Fruit fly (Drosophila melanogaster) whole organism, adult: ENCODE results near the gene NTPase.

Experiments
- CG11617 ChIP-seq: fragments of 200-800 bp; sonication (Bioruptor generic); optimal IDR thresholded peaks from 2 replicates; lab custom pipeline; 2017; ENCODE audit warnings: mild to moderate bottlenecking, missing biosample characterization, missing genetic modification reagents, missing genetic modification characterization
- CG12768 ChIP-seq: fragments of 200-800 bp; sonication (Bioruptor generic); optimal IDR thresholded peaks from 2 replicates; lab custom pipeline; 2017; ENCODE audit warnings: missing biosample characterization, missing genetic modification characterization, mild to moderate bottlenecking, moderate library complexity, missing genetic modification reagents
- CG14711 ChIP-seq: fragments of 200-800 bp; sonication (Bioruptor generic); optimal IDR thresholded peaks from 2 replicates; lab custom pipeline; 2018; ENCODE audit warnings: missing biosample characterization, mild to moderate bottlenecking, missing genetic modification characterization, moderate library complexity
- CG1620 ChIP-seq: fragments of 200-800 bp; sonication (Bioruptor generic); optimal IDR thresholded peaks from 2 replicates; lab custom pipeline; 2016; ENCODE audit warnings: missing biosample characterization, missing genetic modification characterization
- CG33017 ChIP-seq: fragments of 200-800 bp; sonication (Bioruptor generic); optimal IDR thresholded peaks from 2 replicates; lab custom pipeline; 2018; ENCODE audit warnings: missing biosample characterization, mild to moderate bottlenecking, missing genetic modification characterization, moderate library complexity
- CG5204 ChIP-seq: fragments of 200-800 bp; sonication (Bioruptor generic); optimal IDR thresholded peaks from 2 replicates; lab custom pipeline; 2016; ENCODE audit warnings: missing biosample characterization, missing genetic modification characterization
- CG7045 ChIP-seq: fragments of 200-800 bp; sonication (Bioruptor generic); optimal IDR thresholded peaks from 2 replicates; lab custom pipeline; 2017; ENCODE audit warnings: missing biosample characterization, mild to moderate bottlenecking, missing genetic modification characterization
- CG7101 ChIP-seq: fragments of 200-800 bp; sonication (Bioruptor generic); optimal IDR thresholded peaks from 2 replicates; lab custom pipeline; 2018; ENCODE audit warnings: missing biosample characterization, mild to moderate bottlenecking, missing genetic modification characterization, moderate library complexity
- Clk ChIP-seq: fragments of 200-800 bp; sonication (Bioruptor generic); optimal IDR thresholded peaks from 2 replicates; lab custom pipeline; 2017; ENCODE audit warnings: missing biosample characterization, missing genetic modification characterization
- Crg-1 ChIP-seq: fragments of 200-800 bp; sonication (Bioruptor generic); optimal IDR thresholded peaks from 2 replicates; lab custom pipeline; 2016; ENCODE audit warnings: missing biosample characterization, missing genetic modification characterization
- Hr96 ChIP-seq: fragments of 200-800 bp; sonication (Bioruptor generic); optimal IDR thresholded peaks from 2 replicates; lab custom pipeline; 2016; ENCODE audit warnings: missing biosample characterization, missing genetic modification characterization
- Mnt ChIP-seq: fragments of 200-800 bp; sonication (Bioruptor generic); optimal IDR thresholded peaks from 2 replicates; lab custom pipeline; 2016; ENCODE audit warnings: missing biosample characterization, mild to moderate bottlenecking, missing genetic modification characterization
- bab1 ChIP-seq: fragments of 200-800 bp; sonication (Bioruptor generic); optimal IDR thresholded peaks from 3 replicates; lab custom pipeline; 2019; ENCODE audit warnings: missing biosample characterization, mild to moderate bottlenecking, missing genetic modification characterization, moderate library complexity
- cic ChIP-seq: fragments of 200-800 bp; sonication (Bioruptor generic); optimal IDR thresholded peaks from 2 replicates; lab custom pipeline; 2017; ENCODE audit warnings: missing biosample characterization, mild to moderate bottlenecking, missing genetic modification characterization, moderate library complexity
- cnc ChIP-seq, 2 experiments: fragments of >200 bp; optimal IDR thresholded peaks; 2 replicates each; lab custom pipeline; 2017
- kay ChIP-seq: fragments of 200-800 bp; sonication (Bioruptor generic); peaks from one replicate; lab custom pipeline; 2016; ENCODE audit warnings: missing biosample characterization, missing genetic modification characterization, borderline replicate concordance
- ovo ChIP-seq: fragments of 200-800 bp; sonication (Bioruptor generic); optimal IDR thresholded peaks from 2 replicates; lab custom pipeline; 2016; ENCODE audit warnings: missing biosample characterization, missing genetic modification characterization
- pad ChIP-seq: fragments of 200-800 bp; sonication (Bioruptor generic); optimal IDR thresholded peaks from 3 replicates; lab custom pipeline; 2017; ENCODE audit warnings: missing biosample characterization, missing genetic modification characterization, mild to moderate bottlenecking, moderate library complexity, missing genetic modification reagents
- tj ChIP-seq: fragments of 200-800 bp; sonication (Bioruptor generic); optimal IDR thresholded peaks from 3 replicates; lab custom pipeline; 2017; ENCODE audit warnings: missing biosample characterization, mild to moderate bottlenecking, missing genetic modification characterization, moderate library complexity
- toe ChIP-seq: fragments of 200-800 bp; sonication (Bioruptor generic); optimal IDR thresholded peaks from 2 replicates; lab custom pipeline; 2016; ENCODE audit warnings: missing biosample characterization, missing genetic modification characterization

The NTPase gene

DNA sequence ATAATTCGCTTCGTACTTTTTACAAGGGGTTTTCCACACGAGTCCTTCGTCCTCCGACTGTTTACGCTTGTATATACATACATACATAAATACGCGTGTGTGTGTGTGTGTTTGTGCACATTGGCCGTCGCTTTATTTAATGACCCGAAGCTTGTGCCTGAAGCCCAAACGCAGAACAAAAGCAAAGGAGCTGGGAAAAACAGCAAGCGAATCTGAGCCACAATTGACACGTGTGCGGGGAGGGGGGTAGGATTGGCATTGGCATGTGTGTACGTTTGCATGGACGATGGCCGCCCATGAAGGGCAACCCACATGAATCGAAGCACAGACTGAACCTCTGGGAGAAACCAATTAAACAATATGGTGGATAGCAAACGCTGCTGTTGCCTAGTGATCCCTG, 8.7 kb upstream of the NTPase start:
- TF ChIP-seq CG5204 (GFP tag; lab: Kevin White, UChicago) (no peak), Mnt (GFP tag; lab: Kevin White, UChicago) (no peak), kay (no peak), Crg-1 (GFP tag; lab: Kevin White, UChicago) (no peak), CG7101 (tag; lab: Kevin White, UChicago) (no peak), Clk (GFP tag; lab: Kevin White, UChicago) (no peak)

DNA sequence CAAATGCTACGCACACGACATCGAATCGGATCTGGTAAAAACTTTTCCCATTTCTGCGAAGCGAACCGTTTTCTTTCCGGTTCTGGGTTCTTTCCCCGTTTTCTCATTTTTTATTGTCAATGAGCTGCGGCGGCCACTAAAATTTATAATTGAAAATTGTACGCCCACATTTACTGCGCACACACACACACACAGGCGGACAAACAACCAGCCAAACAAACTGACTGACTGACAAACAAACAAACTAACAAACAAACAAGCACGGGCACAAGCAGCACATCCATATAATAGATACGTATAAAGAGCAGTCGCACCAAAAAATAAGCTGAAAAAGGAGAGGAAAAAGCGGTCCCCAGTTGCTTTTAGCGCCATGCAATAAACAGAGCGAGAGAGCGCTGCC, 5.5 kb upstream of the NTPase start:
- TF ChIP-seq cnc (optimal IDR thresholded peaks at IDR 0.05; lab: Kevin White, UChicago) = no peak
- no peak for TF ChIP-seq tj (GFP tag; lab: Kevin White, UChicago)
- no peak for TF ChIP-seq toe (GFP tag; lab: Kevin White, UChicago)
- TF ChIP-seq bab1 (GFP tag; lab: Kevin White, UChicago) = no peak
- no peak for TF ChIP-seq kay
- no peak for TF ChIP-seq CG7045 (GFP tag; lab: Kevin White, UChicago)
- no peak for TF ChIP-seq cic
- no peak for TF ChIP-seq CG14711 (tag; lab: Kevin White, UChicago)
- TF ChIP-seq Hr96 = no peak
- no peak for TF ChIP-seq CG1620 (GFP tag; lab: Kevin White, UChicago)
- no peak for TF ChIP-seq CG11617
- no peak for TF ChIP-seq pad (GFP tag; lab: Kevin White, UChicago)

DNA sequence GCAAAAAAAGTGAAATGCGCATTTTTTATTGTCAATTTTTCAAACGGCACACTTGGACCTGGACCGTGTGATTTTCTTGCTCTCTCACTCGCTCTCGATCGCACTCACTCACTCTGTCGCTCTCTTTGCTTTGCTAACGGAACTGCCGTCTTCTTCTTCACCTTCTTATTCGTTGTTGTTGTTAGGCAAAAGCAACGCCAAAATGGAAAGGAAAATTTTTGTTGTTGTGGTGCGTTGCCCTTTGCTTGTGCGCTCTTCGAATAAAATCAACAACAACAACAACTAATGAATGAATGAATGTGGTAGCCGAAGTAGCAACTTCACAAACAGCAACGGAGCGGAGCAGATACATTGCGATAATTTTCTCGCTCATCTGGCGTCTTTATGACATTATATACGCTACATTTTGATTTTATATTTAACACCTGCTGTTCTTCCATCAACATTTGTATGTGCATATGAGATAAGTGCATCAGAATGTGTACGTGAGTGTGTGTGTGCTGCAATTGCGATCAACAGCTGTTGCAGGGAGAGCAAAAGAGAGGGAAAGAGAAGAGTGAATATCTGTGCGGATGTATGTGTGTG, 3.3 kb upstream of the NTPase start:
- TF ChIP-seq Mnt (GFP tag; lab: Kevin White, UChicago) = no peak
- TF ChIP-seq ovo (GFP tag; lab: Kevin White, UChicago) = peak; percentile 85
- peak; percentile 10 for TF ChIP-seq CG12768 (GFP tag; lab: Kevin White, UChicago)
- TF ChIP-seq bab1 (GFP tag; lab: Kevin White, UChicago) = peak; percentile 11
- peak; percentile 50 for TF ChIP-seq CG33017 (tag; lab: Kevin White, UChicago)
- TF ChIP-seq cic = peak; percentile 30
- TF ChIP-seq tj (GFP tag; lab: Kevin White, UChicago) = peak; percentile 7
- TF ChIP-seq Hr96 = no peak

DNA sequence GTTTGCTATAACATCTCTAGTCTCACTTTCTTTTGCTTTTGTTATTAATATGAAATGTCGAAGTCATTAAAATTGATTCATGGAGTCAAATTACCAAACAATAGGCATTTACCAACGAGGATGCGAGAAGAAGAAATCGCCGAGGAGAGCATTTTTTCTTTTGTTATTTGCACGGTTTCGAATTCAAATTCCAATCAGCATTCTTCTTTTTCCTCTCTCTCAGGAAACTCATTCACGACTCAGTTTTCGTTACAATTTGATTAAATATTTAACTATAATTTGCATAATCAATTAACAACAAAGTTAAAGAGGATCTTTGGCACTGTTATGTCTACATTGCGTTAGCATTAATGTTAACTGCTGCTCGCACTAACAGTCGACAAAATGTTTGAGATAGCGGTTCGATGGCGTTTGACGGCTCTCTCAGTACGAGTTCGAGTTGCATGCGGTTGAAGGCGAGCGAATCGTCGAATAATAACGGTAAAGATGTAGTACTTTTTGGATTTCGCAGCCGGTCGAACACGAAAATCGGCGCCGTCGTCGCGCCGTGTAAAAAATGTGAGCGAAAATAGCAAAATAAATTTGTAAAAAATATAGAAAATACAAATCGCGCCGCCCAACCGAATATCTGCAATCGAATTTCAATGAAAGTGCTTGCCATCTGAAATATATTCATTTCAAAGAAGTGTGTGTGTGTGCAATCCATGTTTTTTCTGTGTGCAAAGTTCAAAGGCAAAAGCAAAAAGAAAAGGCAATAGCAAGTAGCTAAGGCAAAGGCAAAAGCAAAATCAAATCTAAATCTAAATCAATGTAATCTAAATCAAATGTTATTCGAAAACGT, 2.3 kb upstream of the NTPase start:
- TF ChIP-seq Hr96 = no peak
- peak; percentile 92 for TF ChIP-seq kay
- peak; percentile 92 for TF ChIP-seq ovo (GFP tag; lab: Kevin White, UChicago)
- TF ChIP-seq toe (GFP tag; lab: Kevin White, UChicago) = no peak
- peak; percentile 24 for TF ChIP-seq pad (GFP tag; lab: Kevin White, UChicago)
- TF ChIP-seq CG11617 = peak; percentile 28
- TF ChIP-seq cic = no peak

DNA sequence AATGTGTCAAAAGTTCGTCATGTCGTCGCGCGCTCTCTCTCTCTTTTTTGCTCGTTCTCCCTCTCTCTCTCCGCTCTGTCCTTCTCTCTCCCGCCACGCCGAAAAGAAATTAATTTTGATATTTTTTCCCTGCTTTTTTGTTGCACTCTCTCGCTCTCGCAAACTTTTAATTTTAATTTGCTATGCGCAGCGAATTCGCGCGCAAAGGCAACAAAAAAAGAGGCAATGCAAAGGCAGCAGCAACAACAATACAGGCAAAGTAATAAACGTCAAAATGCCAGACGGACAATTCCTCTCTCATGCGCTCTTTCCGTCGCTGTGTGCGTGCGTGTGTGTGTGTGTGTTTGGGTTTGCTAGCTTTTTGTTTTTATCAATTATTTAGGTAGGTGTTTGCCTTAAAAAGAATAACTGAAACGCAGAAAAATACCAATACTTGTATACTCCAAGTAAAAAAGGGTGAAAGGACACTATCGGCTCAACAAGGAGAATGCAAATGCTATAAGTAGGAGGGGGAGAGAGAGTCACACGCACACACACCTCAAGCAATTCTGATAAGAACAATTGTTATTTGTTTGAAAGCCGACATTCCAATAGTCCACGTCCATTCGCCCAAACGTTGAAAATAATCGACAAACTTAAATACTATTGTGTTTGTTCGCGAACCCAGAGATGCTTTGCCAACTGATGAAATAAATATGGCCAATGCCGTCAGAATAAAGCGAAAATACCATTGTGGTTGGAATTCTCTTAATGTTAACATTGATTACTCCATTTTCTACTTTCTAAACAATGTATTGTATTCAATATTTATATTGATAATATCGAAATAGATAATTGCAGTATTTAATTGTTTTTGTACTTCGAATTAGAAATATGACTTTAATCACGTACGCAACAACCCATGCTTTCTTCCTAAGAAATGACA, 1.2 kb upstream of the NTPase start:
- TF ChIP-seq tj (GFP tag; lab: Kevin White, UChicago) (peak; percentile 94), Crg-1 (GFP tag; lab: Kevin White, UChicago) (no peak), kay (peak; percentile 70)

DNA sequence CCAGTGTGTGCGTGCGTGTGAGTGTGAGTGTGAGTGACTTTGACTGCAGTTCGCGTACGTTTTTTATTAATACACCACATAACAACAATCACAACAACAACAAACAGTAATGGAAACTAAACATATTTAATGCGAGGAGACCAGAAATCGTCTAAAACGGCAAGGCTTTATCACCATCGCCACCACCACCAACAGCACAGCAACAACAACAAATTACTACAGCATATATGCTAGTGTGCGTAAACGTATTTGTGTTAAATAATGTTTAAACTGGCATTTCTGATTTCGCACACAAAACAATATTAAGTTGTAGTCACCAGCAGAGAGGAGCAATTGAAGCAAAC, 548 bp upstream of the NTPase start:
- no peak for TF ChIP-seq CG33017 (tag; lab: Kevin White, UChicago)
- no peak for TF ChIP-seq ovo (GFP tag; lab: Kevin White, UChicago)
- TF ChIP-seq CG11617 = no peak
- TF ChIP-seq CG7101 (tag; lab: Kevin White, UChicago) = no peak
- TF ChIP-seq tj (GFP tag; lab: Kevin White, UChicago) = no peak
- no peak for TF ChIP-seq cnc (optimal IDR thresholded peaks at IDR 0.05; lab: Kevin White, UChicago)
- TF ChIP-seq CG5204 (GFP tag; lab: Kevin White, UChicago) = no peak
- TF ChIP-seq CG14711 (tag; lab: Kevin White, UChicago) = no peak
- no peak for TF ChIP-seq Clk (GFP tag; lab: Kevin White, UChicago)
- TF ChIP-seq toe (GFP tag; lab: Kevin White, UChicago) = no peak
- no peak for TF ChIP-seq kay
- no peak for TF ChIP-seq bab1 (GFP tag; lab: Kevin White, UChicago)
- TF ChIP-seq Crg-1 (GFP tag; lab: Kevin White, UChicago) = no peak
- TF ChIP-seq CG7045 (GFP tag; lab: Kevin White, UChicago) = no peak
- no peak for TF ChIP-seq pad (GFP tag; lab: Kevin White, UChicago)
- no peak for TF ChIP-seq cic
- no peak for TF ChIP-seq CG12768 (GFP tag; lab: Kevin White, UChicago)
- TF ChIP-seq CG1620 (GFP tag; lab: Kevin White, UChicago) = no peak
- no peak for TF ChIP-seq Hr96
